Fruit fly (Drosophila melanogaster) whole organism, embryonic: ENCODE results near the gene Naa80.

ENCODE experiments used
- Abd-B ChIP-seq: fragments of 200-800 bp; sonication (Bioruptor generic); optimal IDR thresholded peaks from 2 replicates; lab custom pipeline; 2018; ENCODE audit warnings: missing biosample characterization, mild to moderate bottlenecking, missing genetic modification characterization, moderate library complexity
- B-H2 ChIP-seq: fragments of 200-800 bp; sonication (Bioruptor generic); optimal IDR thresholded peaks from 2 replicates; lab custom pipeline; 2018; ENCODE audit warnings: missing biosample characterization, mild to moderate bottlenecking, missing genetic modification characterization
- C15 ChIP-seq: fragments of 200-800 bp; sonication (Bioruptor generic); IDR thresholded peaks from 3 replicates; pipeline ENCODE4 v1.3.6; 2022; ENCODE audit warnings: missing biosample characterization, missing genetic modification characterization
- CG13123 ChIP-seq: fragments of 200-800 bp; sonication (Bioruptor generic); optimal IDR thresholded peaks from 2 replicates; lab custom pipeline; 2016; ENCODE audit warnings: missing biosample characterization, missing genetic modification characterization
- CG1529 ChIP-seq: fragments of 200-800 bp; sonication (Bioruptor generic); optimal IDR thresholded peaks from 3 replicates; lab custom pipeline; 2018; ENCODE audit warnings: missing biosample characterization, missing genetic modification characterization
- CG17612 ChIP-seq: fragments of 200-800 bp; sonication (Bioruptor generic); IDR thresholded peaks from 2 replicates; pipeline ENCODE4 v1.3.6; 2022; ENCODE audit warnings: missing biosample characterization, missing genetic modification characterization
- CG17912 ChIP-seq: fragments of 200-800 bp; sonication (Bioruptor generic); optimal IDR thresholded peaks from 2 replicates; lab custom pipeline; 2018; ENCODE audit warnings: missing biosample characterization, mild to moderate bottlenecking, missing genetic modification characterization
- CG1792 ChIP-seq: fragments of 200-800 bp; sonication (Bioruptor generic); optimal IDR thresholded peaks from 2 replicates; lab custom pipeline; 2016; ENCODE audit warnings: missing biosample characterization, missing genetic modification characterization
- CG2120 ChIP-seq: fragments of 200-800 bp; sonication (Bioruptor generic); optimal IDR thresholded peaks from 3 replicates; lab custom pipeline; 2016; ENCODE audit warnings: missing biosample characterization, missing genetic modification characterization
- CG30403 ChIP-seq: fragments of 200-800 bp; sonication (Bioruptor generic); optimal IDR thresholded peaks from 3 replicates; lab custom pipeline; 2016; ENCODE audit warnings: missing biosample characterization, missing genetic modification characterization
- CG33213 ChIP-seq: fragments of 200-800 bp; sonication (Bioruptor generic); optimal IDR thresholded peaks from 3 replicates; lab custom pipeline; 2016; ENCODE audit warnings: missing biosample characterization, missing genetic modification characterization
- CG34376 ChIP-seq: fragments of 200-800 bp; sonication (Bioruptor generic); optimal IDR thresholded peaks from 2 replicates; lab custom pipeline; 2018; ENCODE audit warnings: missing biosample characterization, mild to moderate bottlenecking, missing genetic modification characterization
- CG3995 ChIP-seq: fragments of 200-800 bp; sonication (Bioruptor generic); optimal IDR thresholded peaks from 3 replicates; lab custom pipeline; 2016; ENCODE audit warnings: missing biosample characterization, missing genetic modification characterization
- CG9817 ChIP-seq: fragments of 200-800 bp; sonication (Bioruptor generic); optimal IDR thresholded peaks from 2 replicates; lab custom pipeline; 2018; ENCODE audit warnings: missing biosample characterization, mild to moderate bottlenecking, missing genetic modification characterization, moderate library complexity
- Camta ChIP-seq: fragments of 200-800 bp; sonication (Bioruptor generic); optimal IDR thresholded peaks from 2 replicates; lab custom pipeline; 2016; ENCODE audit warnings: missing biosample characterization, missing genetic modification characterization
- D19B ChIP-seq: fragments of 200-800 bp; sonication (Bioruptor generic); optimal IDR thresholded peaks from 2 replicates; lab custom pipeline; 2017; ENCODE audit warnings: missing biosample characterization, mild to moderate bottlenecking, missing genetic modification characterization
- Dbx ChIP-seq: fragments of 200-800 bp; sonication (Bioruptor generic); IDR thresholded peaks from 3 replicates; pipeline ENCODE4 v1.3.6; 2022; ENCODE audit warnings: missing biosample characterization, missing genetic modification characterization
- MBD-R2 ChIP-seq: fragments of 200-800 bp; sonication (Bioruptor generic); IDR thresholded peaks from 2 replicates; pipeline ENCODE4 v1.3.6; 2022; ENCODE audit warnings: missing biosample characterization, missing genetic modification characterization
- Myb ChIP-seq: fragments of 200-800 bp; sonication (Bioruptor generic); optimal IDR thresholded peaks from 2 replicates; lab custom pipeline; 2016; ENCODE audit warnings: missing biosample characterization, missing genetic modification characterization
- Sox100B ChIP-seq: fragments of 200-800 bp; sonication (Bioruptor generic); optimal IDR thresholded peaks from 3 replicates; lab custom pipeline; 2018; ENCODE audit warnings: missing biosample characterization, mild to moderate bottlenecking, missing genetic modification characterization
- Sox102F ChIP-seq: fragments of 200-800 bp; sonication (Bioruptor generic); optimal IDR thresholded peaks from 2 replicates; lab custom pipeline; 2018; ENCODE audit warnings: missing biosample characterization, mild to moderate bottlenecking, missing genetic modification characterization, moderate library complexity
- TFAM ChIP-seq: fragments of 200-800 bp; sonication (Bioruptor generic); optimal IDR thresholded peaks from 2 replicates; lab custom pipeline; 2017; ENCODE audit warnings: missing biosample characterization, missing genetic modification characterization, inconsistent platforms
- Taf1 ChIP-seq: fragments of 200-800 bp; sonication (Bioruptor generic); IDR thresholded peaks from 2 replicates; pipeline ENCODE4 v1.3.6; 2022; ENCODE audit warnings: missing biosample characterization, missing genetic modification characterization
- Xbp1 ChIP-seq: fragments of 200-800 bp; sonication (Bioruptor generic); optimal IDR thresholded peaks from 3 replicates; lab custom pipeline; 2016; ENCODE audit warnings: missing biosample characterization, mild to moderate bottlenecking, missing genetic modification characterization
- al ChIP-seq: fragments of 200-800 bp; sonication (Bioruptor generic); IDR thresholded peaks from 2 replicates; pipeline ENCODE4 v1.3.6; 2022; ENCODE audit warnings: missing biosample characterization, missing genetic modification characterization
- ase ChIP-seq: fragments of 200-800 bp; sonication (Bioruptor generic); IDR thresholded peaks from 3 replicates; pipeline ENCODE4 v1.3.6; 2022; ENCODE audit warnings: missing biosample characterization, missing genetic modification characterization
- az2 ChIP-seq: fragments of 200-800 bp; sonication (Bioruptor generic); optimal IDR thresholded peaks from 3 replicates; lab custom pipeline; 2016; ENCODE audit warnings: missing biosample characterization, missing genetic modification characterization
- btn ChIP-seq: fragments of 200-800 bp; sonication (Bioruptor generic); optimal IDR thresholded peaks from 2 replicates; lab custom pipeline; 2016; ENCODE audit warnings: missing biosample characterization, missing genetic modification characterization
- cad ChIP-seq: fragments of >200 bp; optimal IDR thresholded peaks from 2 replicates; lab custom pipeline; 2017; ENCODE audit warnings: missing biosample characterization, missing genetic modification characterization
- chif ChIP-seq, 2 experiments: fragments of 200-800 bp; sonication (Bioruptor generic); optimal IDR thresholded peaks; 3 replicates each; lab custom pipeline; 2016; ENCODE audit warnings: missing biosample characterization in 2 of 2, missing genetic modification characterization in 2 of 2
- crol ChIP-seq: fragments of 200-800 bp; sonication (Bioruptor generic); IDR thresholded peaks from 2 replicates; pipeline ENCODE4 v1.3.6; 2022; ENCODE audit warnings: missing biosample characterization, missing genetic modification characterization
- ewg ChIP-seq: fragments of 200-800 bp; sonication (Bioruptor generic); optimal IDR thresholded peaks from 3 replicates; lab custom pipeline; 2017; ENCODE audit warnings: mild to moderate bottlenecking, missing biosample characterization, missing genetic modification reagents, missing genetic modification characterization
- exex ChIP-seq: fragments of 200-800 bp; sonication (Bioruptor generic); optimal IDR thresholded peaks from 4 replicates; lab custom pipeline; 2018; ENCODE audit warnings: missing biosample characterization, mild to moderate bottlenecking, missing genetic modification characterization, moderate library complexity
- fd64A ChIP-seq: fragments of 200-800 bp; sonication (Bioruptor generic); optimal IDR thresholded peaks from 3 replicates; lab custom pipeline; 2018; ENCODE audit warnings: missing biosample characterization, mild to moderate bottlenecking, missing genetic modification characterization
- gcm2 ChIP-seq: fragments of 200-800 bp; sonication (Bioruptor generic); optimal IDR thresholded peaks from 2 replicates; lab custom pipeline; 2016; ENCODE audit warnings: missing biosample characterization, missing genetic modification characterization
- grau ChIP-seq: fragments of 200-800 bp; optimal IDR thresholded peaks from 3 replicates; lab custom pipeline; 2019; ENCODE audit warnings: missing biosample characterization, mild to moderate bottlenecking, missing genetic modification characterization, moderate library complexity
- hbn ChIP-seq: fragments of 200-800 bp; sonication (Bioruptor generic); IDR thresholded peaks from 2 replicates; pipeline ENCODE4 v1.3.6; 2022; ENCODE audit warnings: missing biosample characterization, missing genetic modification characterization; ENCODE audit not compliant: partially characterized antibody
- jigr1 ChIP-seq: fragments of 200-800 bp; sonication (Bioruptor generic); IDR thresholded peaks from 3 replicates; pipeline ENCODE4 v1.3.6; 2022; ENCODE audit warnings: missing biosample characterization, missing genetic modification characterization
- jing ChIP-seq: fragments of 200-800 bp; sonication (Bioruptor generic); optimal IDR thresholded peaks from 2 replicates; lab custom pipeline; 2018; ENCODE audit warnings: missing biosample characterization, mild to moderate bottlenecking, missing genetic modification characterization
- lilli ChIP-seq: fragments of 200-800 bp; sonication (Bioruptor generic); optimal IDR thresholded peaks from 3 replicates; lab custom pipeline; 2016; ENCODE audit warnings: missing biosample characterization, missing genetic modification characterization
- nerfin-2 ChIP-seq: fragments of 200-800 bp; sonication (Bioruptor generic); IDR thresholded peaks from 2 replicates; pipeline ENCODE4 v1.3.6; 2022; ENCODE audit warnings: missing biosample characterization, missing genetic modification characterization; ENCODE audit not compliant: partially characterized antibody
- nom ChIP-seq: fragments of 200-800 bp; sonication (Bioruptor generic); optimal IDR thresholded peaks from 2 replicates; lab custom pipeline; 2017; ENCODE audit warnings: missing biosample characterization, missing genetic modification characterization, mild to moderate bottlenecking, moderate library complexity, missing genetic modification reagents
- onecut ChIP-seq: fragments of 200-800 bp; sonication (Bioruptor generic); IDR thresholded peaks from 2 replicates; pipeline ENCODE4 v1.3.6; 2022; ENCODE audit warnings: missing biosample characterization, missing genetic modification characterization
- prd ChIP-seq, 3 experiments: fragments of >200 bp in 2 of 3; fragments of 200-800 bp in 1 of 3; sonication (Bioruptor generic) in 1 of 3; optimal IDR thresholded peaks in 2 of 3; IDR thresholded peaks in 1 of 3; 2 replicates in 2 of 3; 3 replicates in 1 of 3; pipeline versions ENCODE4 v1.3.6 to Lab custom; 2017 to 2022; ENCODE audit warnings: missing biosample characterization in 1 of 3, missing genetic modification characterization in 1 of 3
- pum ChIP-seq: fragments of 200-800 bp; sonication (Bioruptor generic); optimal IDR thresholded peaks from 2 replicates; lab custom pipeline; 2016; ENCODE audit warnings: missing biosample characterization, missing genetic modification characterization
- slp2 ChIP-seq: fragments of 200-800 bp; sonication (Bioruptor generic); optimal IDR thresholded peaks from 2 replicates; lab custom pipeline; 2016; ENCODE audit warnings: missing biosample characterization, missing genetic modification characterization
- sna ChIP-seq: fragments of 200-800 bp; sonication (Bioruptor generic); IDR thresholded peaks from 2 replicates; pipeline ENCODE4 v1.3.6; 2022; ENCODE audit warnings: missing biosample characterization, missing genetic modification characterization; ENCODE audit not compliant: partially characterized antibody
- trh ChIP-seq: fragments of 200-800 bp; sonication (Bioruptor generic); optimal IDR thresholded peaks from 2 replicates; lab custom pipeline; 2016; ENCODE audit warnings: missing biosample characterization, missing genetic modification characterization
- twi ChIP-seq: fragments of 200-800 bp; optimal IDR thresholded peaks from 2 replicates; lab custom pipeline; 2019; ENCODE audit warnings: missing biosample characterization, mild to moderate bottlenecking, missing genetic modification characterization, moderate library complexity
- tx ChIP-seq: fragments of 200-800 bp; sonication (Bioruptor generic); optimal IDR thresholded peaks from 2 replicates; lab custom pipeline; 2016; ENCODE audit warnings: missing biosample characterization, missing genetic modification characterization

Gene Naa80

DNA sequence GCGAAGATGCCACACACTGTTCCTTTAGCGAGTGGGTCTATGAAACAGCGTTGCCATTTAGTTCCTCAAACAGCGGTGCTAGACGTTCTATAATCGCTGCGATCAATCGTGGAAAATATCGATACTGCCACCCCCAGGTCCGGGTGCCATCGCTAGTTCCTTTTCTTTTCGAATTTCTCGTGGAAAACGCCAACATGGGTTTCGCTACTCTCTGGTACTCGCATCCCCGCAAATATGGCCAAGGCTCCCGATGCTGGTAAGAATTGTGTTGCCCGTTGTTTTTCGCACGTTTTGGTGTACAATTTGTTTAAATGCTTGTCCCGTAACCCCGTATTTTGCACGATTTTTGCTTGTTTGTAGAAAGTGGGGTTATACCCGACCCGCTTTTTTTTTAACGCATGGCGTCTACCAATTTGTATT is 10.3 kb downstream of the Naa80 start, which contains the start of gene RpS29 (continued):
- TF ChIP-seq exex (tag; lab: Kevin White, UChicago) (peak; percentile 39), chif (GFP tag; optimal IDR thresholded peaks at IDR 0.05; lab: Kevin White, UChicago) (peak; percentile 57 to 70), crol (GFP tag; lab: Robert Waterston, UW) (no peak), pum (GFP tag; lab: Kevin White, UChicago) (peak; percentile 81), jigr1 (GFP tag; lab: Robert Waterston, UW) (no peak), tx (GFP tag; lab: Kevin White, UChicago) (peak; percentile 80), CG2120 (GFP tag; lab: Kevin White, UChicago) (peak; percentile 90), grau (tag; lab: Kevin White, UChicago) (peak; percentile 76), onecut (GFP tag; lab: Robert Waterston, UW) (peak; percentile 65; the same call in 1 of the 2 replicates), C15 (GFP tag; lab: Robert Waterston, UW) (0 out of 3 replicates have a peak, but pooled peaks have one; percentile 43), al (GFP tag; lab: Robert Waterston, UW) (peak; percentile 72), trh (peak; percentile 53), sna (GFP tag; lab: Robert Waterston, UW) (peak; percentile 90), Xbp1 (peak; percentile 85), CG3995 (GFP tag; lab: Kevin White, UChicago) (peak; percentile 74), btn (GFP tag; lab: Kevin White, UChicago) (no peak), ase (peak; percentile 65; the same call in 2 of the 3 replicates), CG17612 (GFP tag; lab: Robert Waterston, UW) (peak; percentile 31; the same call in 1 of the 2 replicates), Myb (GFP tag; lab: Kevin White, UChicago) (peak; percentile 94), cad (GFP tag; lab: Kevin White, UChicago) (no peak), MBD-R2 (GFP tag; lab: Robert Waterston, UW) (peak; percentile 78), CG9817 (tag; lab: Kevin White, UChicago) (peak; percentile 83), nerfin-2 (GFP tag; lab: Robert Waterston, UW) (peak; percentile 70), Abd-B (GFP tag; lab: Kevin White, UChicago) (peak; percentile 40), Sox100B (GFP tag; lab: Kevin White, UChicago) (no peak), TFAM (GFP tag; lab: Kevin White, UChicago) (no peak), nom (GFP tag; lab: Kevin White, UChicago) (peak; percentile 78), CG33213 (GFP tag; lab: Kevin White, UChicago) (peak; percentile 94), fd64A (peak; percentile 59), Sox102F (GFP tag; lab: Kevin White, UChicago) (peak; percentile 14), CG30403 (GFP tag; lab: Kevin White, UChicago) (peak; percentile 80), Dbx (GFP tag; lab: Robert Waterston, UW) (peak; percentile 93), twi (tag; lab: Kevin White, UChicago) (peak; percentile 27), CG1529 (peak; percentile 32), gcm2 (GFP tag; lab: Kevin White, UChicago) (peak; percentile 62), CG34376 (GFP tag; lab: Kevin White, UChicago) (peak; percentile 92), CG1792 (peak; percentile 81), Camta (GFP tag; lab: Kevin White, UChicago) (peak; percentile 72), az2 (GFP tag; lab: Kevin White, UChicago) (peak; percentile 69), prd (optimal IDR thresholded peaks at IDR 0.05; lab: Kevin White, UChicago) (no peak), prd (GFP tag; IDR thresholded peaks at IDR 0.05; lab: Robert Waterston, UW) (peak; percentile 76), hbn (GFP tag; lab: Robert Waterston, UW) (peak; percentile 96), B-H2 (GFP tag; lab: Kevin White, UChicago) (peak; percentile 95), lilli (peak; percentile 91), CG13123 (GFP tag; lab: Kevin White, UChicago) (peak; percentile 74), Taf1 (0 out of 2 replicates have a peak, but pooled peaks have one; percentile 50), CG17912 (GFP tag; lab: Kevin White, UChicago) (peak; percentile 88), D19B (no peak), slp2 (GFP tag; lab: Kevin White, UChicago) (peak; percentile 63), jing (no peak), ewg (GFP tag; lab: Kevin White, UChicago) (peak; percentile 57)
